Worm (Caenorhabditis elegans) whole organism, dauer: Measurements from ENCODE around the gene rnp-7.

Experiments used
- unc-62 ChIP-seq: sonication (generic microtip); optimal IDR thresholded peaks from 2 replicates; lab custom pipeline; 2017; ENCODE audit warnings: missing biosample characterization, missing genetic modification reagents, missing genetic modification characterization

rnp-7 gene

ce11 chrIII:7161055-7161454 is at the start of gene rnp-7:
Gene rnp-7, minus strand, starts transcription at chrIII:7161155.
- no peak for TF ChIP-seq unc-62

ce11 chrIII:7210486-7210885 is 49.5 kb upstream of the rnp-7 start:
- TF ChIP-seq unc-62: no peak

ce11 chrIII:7209721-7210120 is 48.8 kb upstream of the rnp-7 start, which contains the start of gene R151.2:
Gene R151.2, plus strand, starts transcription at chrIII:7209967.
- no peak for TF ChIP-seq unc-62

DNA sequence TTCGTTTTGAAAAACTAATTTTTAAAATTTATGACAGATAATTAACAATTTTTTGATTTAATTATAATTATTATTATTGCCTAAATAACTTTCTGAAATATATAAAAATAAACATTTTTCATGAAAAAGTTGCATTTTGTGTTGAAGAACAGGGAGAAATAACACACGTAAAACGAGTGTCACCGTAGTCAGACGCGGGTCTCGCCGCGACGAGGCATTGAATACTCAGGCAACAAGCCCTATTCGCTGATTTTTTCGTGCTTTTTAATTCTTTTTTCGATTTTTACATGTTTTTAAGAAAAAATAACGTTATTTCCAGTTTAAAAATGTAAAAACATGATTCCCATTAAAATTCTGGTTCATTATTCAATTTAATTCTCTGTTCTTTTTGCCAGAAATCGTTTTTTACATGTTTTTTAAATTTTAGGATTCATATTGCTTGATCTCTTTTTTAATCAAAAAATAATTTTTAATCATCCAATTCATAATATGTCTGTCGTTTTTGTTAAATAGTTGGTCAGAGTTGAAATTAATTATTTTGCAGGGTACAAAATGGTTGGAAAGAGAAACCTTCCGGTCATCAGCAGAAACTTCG is 47.0 kb upstream of the rnp-7 start, which contains the start of gene rpl-6:
Gene rpl-6, plus strand, starts transcription at position 545 of the 595 bp plus-strand sequence.
- no peak for TF ChIP-seq unc-62

DNA sequence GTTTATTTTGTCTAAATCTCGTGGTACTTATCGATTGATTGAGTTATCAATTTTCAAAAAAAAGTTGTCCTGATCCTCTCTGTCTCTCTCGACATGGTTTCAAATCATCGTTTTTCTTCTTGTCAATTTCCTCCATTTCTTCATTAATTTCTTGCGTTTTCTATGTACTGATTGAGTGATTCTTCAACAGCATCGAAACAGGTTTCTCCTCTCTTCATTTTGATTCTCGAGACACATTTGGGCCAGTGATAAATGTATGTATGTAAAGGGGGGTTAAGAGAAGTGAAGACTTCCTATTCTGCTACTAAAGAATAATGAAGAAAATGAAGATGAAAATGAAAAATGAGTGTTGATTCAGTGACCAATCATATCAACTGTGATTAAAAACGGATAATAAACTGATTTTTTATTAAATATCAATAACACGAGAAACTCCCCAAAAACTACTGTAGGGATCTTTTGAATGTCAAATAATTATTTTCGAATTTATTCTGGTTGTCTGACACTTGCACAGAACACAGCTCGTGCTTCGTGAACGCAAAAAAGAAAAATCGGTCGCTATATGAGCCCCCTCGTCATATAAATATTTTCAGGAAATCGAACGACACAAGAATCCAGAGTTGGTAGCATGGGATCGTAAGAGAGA is 42.3 kb upstream of the rnp-7 start:
- TF ChIP-seq unc-62: no peak

- TF ChIP-seq unc-62: no peak
These were observed 40.7 kb upstream of the rnp-7 start, which contains the start of gene dpy-31 for ce11 chrIII:7201378-7202256. Gene dpy-31, plus strand, starts transcription at chrIII:7202206.

ce11 chrIII:7199467-7199866 is 38.5 kb upstream of the rnp-7 start:
- no peak for TF ChIP-seq unc-62

ce11 chrIII:7198838-7199237 is 37.9 kb upstream of the rnp-7 start, which contains the start of gene pfd-5:
Gene pfd-5, minus strand, starts transcription at chrIII:7198884.
- TF ChIP-seq unc-62: no peak

DNA sequence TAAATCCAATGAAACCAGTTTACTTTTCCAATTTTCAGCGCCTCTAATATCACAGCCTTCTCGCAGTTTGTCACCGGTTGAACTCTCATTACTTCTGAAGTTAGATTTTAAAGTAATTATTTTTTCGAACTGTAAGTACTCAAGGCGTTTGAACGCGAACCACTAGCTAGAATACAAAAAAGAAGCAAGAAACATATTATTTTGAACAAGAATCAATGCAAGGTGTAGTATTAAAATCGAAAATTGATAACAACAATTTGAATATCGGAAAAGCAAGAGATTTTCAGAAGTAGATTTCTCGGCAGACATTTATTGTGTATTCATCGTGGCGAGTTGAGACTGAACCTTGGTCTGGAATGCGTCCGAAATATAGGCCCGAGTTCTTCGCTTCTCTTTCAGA is 37.0 kb upstream of the rnp-7 start, which contains the start of gene exos-9:
Gene exos-9, minus strand, starts transcription at position 101 of the 400 bp plus-strand sequence.
- no peak for TF ChIP-seq unc-62

DNA sequence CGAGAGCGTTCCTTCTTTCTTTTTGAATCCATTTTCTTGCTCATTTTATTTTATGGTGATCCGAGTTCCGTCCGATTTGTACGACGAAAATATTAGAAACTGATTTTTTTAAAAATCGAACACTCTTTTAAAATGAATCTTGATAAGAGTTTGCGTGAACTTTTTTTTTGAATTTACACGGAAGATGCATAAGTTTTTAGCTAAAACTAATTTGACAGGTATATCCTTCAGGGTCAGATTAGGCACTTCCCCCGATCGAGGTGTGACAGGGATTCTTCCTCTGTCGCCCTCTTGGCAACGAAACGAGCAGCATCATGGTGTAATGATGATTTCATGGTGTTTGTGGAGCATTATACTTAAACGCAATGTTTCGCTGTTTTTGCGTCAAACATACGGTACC is 34.4 kb upstream of the rnp-7 start, which contains the start of gene F37C12.18:
Gene F37C12.18, minus strand, starts transcription at position 101 of the 400 bp plus-strand sequence.
- TF ChIP-seq unc-62: no peak

- TF ChIP-seq unc-62: no peak
These were observed 32.1 kb upstream of the rnp-7 start, which contains the start of gene mec-14 for ce11 chrIII:7192942-7193665. Gene mec-14, minus strand, starts transcription at chrIII:7192992.

DNA sequence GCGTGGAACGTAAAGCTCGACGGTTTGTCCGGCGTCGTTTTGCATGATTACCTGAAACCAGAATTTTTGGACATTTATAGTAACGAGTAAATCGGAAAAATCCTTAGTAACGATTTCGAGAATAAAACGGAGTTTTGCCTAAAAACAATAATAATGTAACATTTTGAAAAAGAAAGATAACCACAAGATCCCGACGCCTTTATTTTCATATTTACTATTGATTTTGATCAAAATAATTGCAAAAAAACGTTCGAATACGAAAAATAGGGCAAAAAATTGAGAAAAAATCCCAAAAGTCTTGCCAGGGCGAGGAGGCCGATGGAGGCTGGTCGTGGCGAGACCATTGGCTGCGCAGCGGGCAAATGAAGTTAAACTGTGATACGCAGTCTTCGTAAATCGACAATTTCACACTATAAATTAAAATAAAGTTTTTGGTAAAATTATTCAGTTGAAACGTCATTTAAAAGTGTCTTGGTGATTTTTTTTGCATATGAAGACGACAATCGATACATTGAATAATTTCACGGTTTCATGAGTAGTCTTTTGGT is 28.7 kb upstream of the rnp-7 start, which contains the start of gene rps-21:
Gene rps-21, minus strand, starts transcription at position 51 of the 548 bp plus-strand sequence.
- TF ChIP-seq unc-62: no peak

DNA sequence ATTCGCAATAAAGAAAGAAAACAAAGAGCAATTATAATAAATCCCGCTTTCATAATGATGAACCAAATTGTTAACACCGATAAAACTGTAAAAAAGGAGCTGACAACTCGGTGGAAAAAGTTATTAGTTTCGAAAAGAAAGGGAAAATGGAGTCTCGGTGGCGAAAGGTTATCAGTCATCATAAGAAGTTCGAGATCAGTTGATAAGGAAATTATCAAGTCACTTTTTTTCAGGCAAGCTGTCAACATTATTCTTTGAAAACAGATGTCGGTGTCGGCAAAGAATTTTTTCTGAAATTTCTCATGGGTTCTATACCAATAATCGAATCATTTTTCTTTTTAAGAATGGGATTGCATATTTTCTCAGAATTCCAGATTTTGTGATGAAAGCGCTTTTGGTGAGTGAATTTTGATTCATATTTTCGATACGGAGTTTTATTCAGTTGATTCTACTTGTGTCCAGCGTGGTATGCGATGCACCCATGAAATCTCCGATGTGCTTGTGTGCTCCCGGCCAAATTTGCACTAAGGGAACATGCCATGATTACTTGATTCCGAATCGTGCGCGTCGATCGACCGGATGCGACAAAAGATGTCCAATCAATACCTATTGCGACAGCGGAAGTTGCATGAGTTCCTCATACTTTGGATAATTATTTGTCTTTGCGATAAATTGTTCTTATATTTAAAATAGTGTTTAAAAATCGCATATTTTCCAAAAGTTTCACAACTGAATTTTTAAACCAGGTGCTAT is 27.5 kb upstream of the rnp-7 start, which contains the start of the genes F37C12.21 and F37C12.10:
Gene F37C12.21, plus strand, starts transcription at position 58 of the 753 bp plus-strand sequence.
Gene F37C12.10, minus strand, starts transcription at position 85 of the 753 bp plus-strand sequence.
- no peak for TF ChIP-seq unc-62

ce11 chrIII:7185473-7185872 is 24.5 kb upstream of the rnp-7 start, which contains the start of gene F37C12.14:
Gene F37C12.14, minus strand, starts transcription at chrIII:7185573.
- TF ChIP-seq unc-62: no peak

- no peak for TF ChIP-seq unc-62
These were observed 23.1 kb upstream of the rnp-7 start, which contains the start of gene yju-2 for ce11 chrIII:7184022-7184421. Gene yju-2, plus strand, starts transcription at chrIII:7184336.
